Fruit fly (Drosophila melanogaster): Measurements from ENCODE around the gene COX5A.

Gene COX5A

dm6 chr3R:11818930-11819639, at the start of gene COX5A, which contains the start of gene glo (continued):
- TF ChIP-seq Atf3 (GFP tag; optimal IDR thresholded peaks at IDR 0.05), result peak; percentile 74
- peak; percentile 54 for TF ChIP-seq nerfin-1 (tag; optimal IDR thresholded peaks at IDR 0.05)
- TF ChIP-seq CG12236 (GFP tag; optimal IDR thresholded peaks at IDR 0.05), result peak; percentile 80
- TF ChIP-seq kni (GFP tag; optimal IDR thresholded peaks at IDR 0.05), result peak; percentile 39
- TF ChIP-seq CG30403 (GFP tag; optimal IDR thresholded peaks at IDR 0.05), result peak; percentile 89
- no peak for TF ChIP-seq CG14667 (GFP tag; IDR thresholded peaks at IDR 0.05)
- peak; percentile 70 for TF ChIP-seq ap (GFP tag; IDR thresholded peaks at IDR 0.05)
- TF ChIP-seq ems (GFP tag; optimal IDR thresholded peaks at IDR 0.05), result peak; percentile 84
- peak; percentile 71 for TF ChIP-seq CG33557 (GFP tag; optimal IDR thresholded peaks at IDR 0.05)
- peak; percentile 91 for TF ChIP-seq lilli (GFP tag; optimal IDR thresholded peaks at IDR 0.05)
- TF ChIP-seq tin (GFP tag; optimal IDR thresholded peaks at IDR 0.05), result peak; percentile 87
- peak; percentile 41 for TF ChIP-seq trh (GFP tag; optimal IDR thresholded peaks at IDR 0.05)
- peak; percentile 17 for TF ChIP-seq ab (GFP tag; optimal IDR thresholded peaks at IDR 0.05)
- TF ChIP-seq Xrp1 (GFP tag; IDR thresholded peaks at IDR 0.05), result peak; percentile 81
- 0 out of 3 replicates have a peak, but pooled peaks have one; percentile 12 for TF ChIP-seq CG16813 (GFP tag; IDR thresholded peaks at IDR 0.05; ENCODE audit: partially characterized antibody)
- TF ChIP-seq CG4282 (GFP tag; optimal IDR thresholded peaks at IDR 0.05), result peak; percentile 83
- TF ChIP-seq Blimp-1 (GFP tag; optimal IDR thresholded peaks at IDR 0.05), result peak; percentile 69
- no peak for TF ChIP-seq sqz (GFP tag; optimal IDR thresholded peaks at IDR 0.05)
- peak; percentile 78 for TF ChIP-seq CG7372 (GFP tag; IDR thresholded peaks at IDR 0.05)
- no peak for TF ChIP-seq CG12071 (GFP tag; optimal IDR thresholded peaks at IDR 0.05)
- TF ChIP-seq CG10366 (GFP tag; IDR thresholded peaks at IDR 0.05), result peak; percentile 79
- peak; percentile 82 for TF ChIP-seq CG13775 (GFP tag; optimal IDR thresholded peaks at IDR 0.05)
- peak; percentile 31 for TF ChIP-seq D19B (GFP tag; optimal IDR thresholded peaks at IDR 0.05)
- no peak for TF ChIP-seq CG6813 (GFP tag; optimal IDR thresholded peaks at IDR 0.05)
- TF ChIP-seq Nf-YC (tag; optimal IDR thresholded peaks at IDR 0.05), result peak; percentile 55
- no peak for TF ChIP-seq zf30C (GFP tag; optimal IDR thresholded peaks at IDR 0.05)
- peak; percentile 20; the same call in 1 of the 2 replicates for TF ChIP-seq crol (GFP tag; IDR thresholded peaks at IDR 0.05)
- peak; percentile 38 for TF ChIP-seq sima (GFP tag; optimal IDR thresholded peaks at IDR 0.05)
- peak; percentile 73 for TF ChIP-seq Ada2b (GFP tag; IDR thresholded peaks at IDR 0.05)
- peak; percentile 85 for TF ChIP-seq ci (GFP tag; IDR thresholded peaks at IDR 0.05)
- TF ChIP-seq pb (GFP tag; optimal IDR thresholded peaks at IDR 0.05), result peak; percentile 26
- TF ChIP-seq D (optimal IDR thresholded peaks at IDR 0.05), result no peak
- peak; percentile 16 for TF ChIP-seq D (GFP tag; optimal IDR thresholded peaks at IDR 0.05)
- TF ChIP-seq h (optimal IDR thresholded peaks at IDR 0.05), result no peak
- peak; percentile 7 for TF ChIP-seq CG11398 (GFP tag; optimal IDR thresholded peaks at IDR 0.05)
- peak; percentile 78 for TF ChIP-seq CoRest (tag; optimal IDR thresholded peaks at IDR 0.05)
- peak; percentile 61 for TF ChIP-seq CG7987 (GFP tag; optimal IDR thresholded peaks at IDR 0.05)
- TF ChIP-seq CG30431 (GFP tag; optimal IDR thresholded peaks at IDR 0.05), result no peak
- peak; percentile 27 for TF ChIP-seq CTCF (GFP tag; optimal IDR thresholded peaks at IDR 0.05)
- peak; percentile 69 for TF ChIP-seq ara (GFP tag; IDR thresholded peaks at IDR 0.05)
- TF ChIP-seq sug (tag; optimal IDR thresholded peaks at IDR 0.05), result peak; percentile 70
- TF ChIP-seq mam (GFP tag; optimal IDR thresholded peaks at IDR 0.05), result peak; percentile 90
- TF ChIP-seq Med (GFP tag), result peak; percentile 98
- TF ChIP-seq CG12769 (tag; optimal IDR thresholded peaks at IDR 0.05), result peak; percentile 71
- TF ChIP-seq CG8388 (GFP tag; optimal IDR thresholded peaks at IDR 0.05), result peak; percentile 58
- TF ChIP-seq CG6175 (GFP tag; IDR thresholded peaks at IDR 0.05), result no peak
- peak; percentile 65 for TF ChIP-seq CG15269 (tag; optimal IDR thresholded peaks at IDR 0.05)
- peak; percentile 82 for TF ChIP-seq vfl (GFP tag; optimal IDR thresholded peaks at IDR 0.05)
- peak; percentile 26 for TF ChIP-seq fd102C (GFP tag; optimal IDR thresholded peaks at IDR 0.05)
- TF ChIP-seq en (GFP tag; optimal IDR thresholded peaks at IDR 0.05), result peak; percentile 69
- TF ChIP-seq Deaf1 (tag; optimal IDR thresholded peaks at IDR 0.05), result peak; percentile 28

Data from whole organism, embryonic.